Fruit fly (Drosophila melanogaster): ENCODE data around the gene CG43165.

CG43165 gene

dm6 chr2L:3737682-3738081 is 42.9 kb upstream of the CG43165 start (continued):
- no peak for TF ChIP-seq CG11902 (GFP tag; optimal IDR thresholded peaks at IDR 0.05)
- peak; percentile 60 for TF ChIP-seq CG32006 (GFP tag; optimal IDR thresholded peaks at IDR 0.05)
- TF ChIP-seq Hr4 (GFP tag; optimal IDR thresholded peaks at IDR 0.05), result peak; percentile 58
- TF ChIP-seq Hr38 (GFP tag; optimal IDR thresholded peaks at IDR 0.05), result no peak
- TF ChIP-seq OdsH (GFP tag; optimal IDR thresholded peaks at IDR 0.05), result peak; percentile 34
- no peak for TF ChIP-seq CG15336 (GFP tag; IDR thresholded peaks at IDR 0.05)
- no peak for TF ChIP-seq cyc (GFP tag; optimal IDR thresholded peaks at IDR 0.05)
- TF ChIP-seq fd59A (GFP tag; optimal IDR thresholded peaks at IDR 0.05), result no peak
- no peak for TF ChIP-seq CG34406 (GFP tag; optimal IDR thresholded peaks at IDR 0.05)
- no peak for TF ChIP-seq Hr39 (GFP tag; optimal IDR thresholded peaks at IDR 0.05)

- TF ChIP-seq Blimp-1 (GFP tag; optimal IDR thresholded peaks at IDR 0.05) (no peak), acj6 (GFP tag; optimal IDR thresholded peaks at IDR 0.05) (peak; percentile 10), cyc (GFP tag; optimal IDR thresholded peaks at IDR 0.05) (no peak), Eip78C (GFP tag) (peak; percentile 81), eg (GFP tag; IDR thresholded peaks at IDR 0.05) (0 out of 3 replicates have a peak, but pooled peaks have one; percentile 28), svp (GFP tag) (peak; percentile 56), Ets96B (tag; optimal IDR thresholded peaks at IDR 0.05) (peak; percentile 27), CG32006 (GFP tag; optimal IDR thresholded peaks at IDR 0.05) (peak; percentile 61), Eip93F (GFP tag; optimal IDR thresholded peaks at IDR 0.05) (no peak), CG3032 (tag; optimal IDR thresholded peaks at IDR 0.05) (peak; percentile 4), OdsH (GFP tag; optimal IDR thresholded peaks at IDR 0.05) (peak; percentile 29), CG8632 (GFP tag; optimal IDR thresholded peaks at IDR 0.05) (peak; percentile 3), CG34406 (GFP tag; optimal IDR thresholded peaks at IDR 0.05) (peak; percentile 13), CG3919 (GFP tag; optimal IDR thresholded peaks at IDR 0.05) (peak; percentile 36), salr (GFP tag; optimal IDR thresholded peaks at IDR 0.05) (peak in 1 of 2 experiments; percentile 32), CG6792 (GFP tag; optimal IDR thresholded peaks at IDR 0.05) (no peak), achi (GFP tag; optimal IDR thresholded peaks at IDR 0.05) (peak; percentile 39), fd59A (GFP tag; optimal IDR thresholded peaks at IDR 0.05) (no peak), CG6276 (GFP tag; optimal IDR thresholded peaks at IDR 0.05) (peak; percentile 36)
Observed at dm6 chr2L:3737003-3737662, 42.3 kb upstream of the CG43165 start.

- TF ChIP-seq topi (GFP tag; optimal IDR thresholded peaks at IDR 0.05) (no peak), net (GFP tag; optimal IDR thresholded peaks at IDR 0.05) (no peak), vri (GFP tag; optimal IDR thresholded peaks at IDR 0.05) (no peak), CG6808 (GFP tag; optimal IDR thresholded peaks at IDR 0.05) (no peak), CG8319 (GFP tag; optimal IDR thresholded peaks at IDR 0.05) (no peak), salr (GFP tag; optimal IDR thresholded peaks at IDR 0.05) (peak in 1 of 2 experiments; percentile 42), CG32006 (GFP tag; optimal IDR thresholded peaks at IDR 0.05) (peak; percentile 90), CG8119 (GFP tag; IDR thresholded peaks at IDR 0.05) (peak; percentile 71), CG34406 (GFP tag; optimal IDR thresholded peaks at IDR 0.05) (no peak), CG10669 (GFP tag; optimal IDR thresholded peaks at IDR 0.05) (no peak), CG4318 (GFP tag; optimal IDR thresholded peaks at IDR 0.05) (peak; percentile 74), CG10631 (GFP tag; optimal IDR thresholded peaks at IDR 0.05) (peak; percentile 1), CG6163 (GFP tag; IDR thresholded peaks at IDR 0.05) (no peak), Eip78C (GFP tag) (peak; percentile 48), Hr39 (GFP tag; optimal IDR thresholded peaks at IDR 0.05) (no peak), CG15336 (GFP tag; IDR thresholded peaks at IDR 0.05) (peak; percentile 62), CG3919 (GFP tag; optimal IDR thresholded peaks at IDR 0.05) (peak; percentile 13), Hr38 (GFP tag; optimal IDR thresholded peaks at IDR 0.05) (no peak), Ets96B (tag; optimal IDR thresholded peaks at IDR 0.05) (no peak), pdm3 (GFP tag; optimal IDR thresholded peaks at IDR 0.05) (peak; percentile 0), Lpt (GFP tag; optimal IDR thresholded peaks at IDR 0.05) (peak; percentile 44), dac (GFP tag; optimal IDR thresholded peaks at IDR 0.05) (peak; percentile 74), Sox14 (GFP tag; optimal IDR thresholded peaks at IDR 0.05) (no peak), fd59A (GFP tag; optimal IDR thresholded peaks at IDR 0.05) (no peak), ss (GFP tag; optimal IDR thresholded peaks at IDR 0.05) (no peak), fkh (GFP tag; optimal IDR thresholded peaks at IDR 0.05) (no peak), Hr4 (GFP tag; optimal IDR thresholded peaks at IDR 0.05) (peak; percentile 85), eg (GFP tag; IDR thresholded peaks at IDR 0.05) (0 out of 3 replicates have a peak, but pooled peaks have one; percentile 43), CG6276 (GFP tag; optimal IDR thresholded peaks at IDR 0.05) (peak; percentile 74), CG8632 (GFP tag; optimal IDR thresholded peaks at IDR 0.05) (no peak)
Observed at dm6 chr2L:3731055-3731454, 36.2 kb upstream of the CG43165 start.
